Worm (Caenorhabditis elegans) whole organism, young adult: ENCODE results near the gene K09D9.3.

Experiments
- B0035.1 ChIP-seq: sonication (generic microtip); optimal IDR thresholded peaks from 2 replicates; lab custom pipeline; 2016; ENCODE audit warnings: missing genetic modification characterization, mild to moderate bottlenecking, missing compliant biosample characterization, missing genotype, missing genetic modification reagents
- Y53G8AR.9 ChIP-seq: fragments of 200-800 bp; sonication (Bioruptor generic); conservative IDR thresholded peaks from 2 replicates; pipeline ENCODE4 v1.3.6; 2022; ENCODE audit warnings: missing genetic modification reagents, missing genetic modification characterization, missing compliant biosample characterization
- Y67H2A.10 ChIP-seq: fragments of 200-800 bp; sonication (Bioruptor generic); conservative IDR thresholded peaks from 2 replicates; pipeline ENCODE4 v1.3.6; 2022; ENCODE audit warnings: missing genetic modification reagents, missing genetic modification characterization, missing compliant biosample characterization
- dpl-1 ChIP-seq: fragments of 150-350 bp; optimal IDR thresholded peaks from 2 replicates; lab custom pipeline; 2014; ENCODE audit warnings: missing biosample characterization, missing genetic modification reagents, missing genetic modification characterization
- him-1 ChIP-seq: sonication (generic microtip); optimal IDR thresholded peaks from 2 replicates; lab custom pipeline; 2016; ENCODE audit warnings: missing genotype, missing genetic modification reagents, missing genetic modification characterization, missing compliant biosample characterization
- nfyb-1 ChIP-seq: fragments of 200-800 bp; sonication (Bioruptor generic); IDR thresholded peaks from 2 replicates; pipeline ENCODE4 v1.3.6; 2022; ENCODE audit warnings: missing genetic modification reagents, missing genetic modification characterization, missing compliant biosample characterization
- nhr-80 ChIP-seq: sonication (generic microtip); optimal IDR thresholded peaks from 2 replicates; lab custom pipeline; 2016; ENCODE audit warnings: missing genetic modification characterization, missing compliant biosample characterization
- pbrm-1 ChIP-seq: fragments of 200-800 bp; sonication (Bioruptor generic); IDR thresholded peaks from 2 replicates; pipeline ENCODE4 v1.3.6; 2022; ENCODE audit warnings: missing genetic modification reagents, missing genetic modification characterization, missing compliant biosample characterization
- unc-62 ChIP-seq: fragments of 150-350 bp; optimal IDR thresholded peaks from 2 replicates; lab custom pipeline; 2014; ENCODE audit warnings: missing biosample characterization, missing genetic modification reagents, missing genetic modification characterization
- ztf-6 ChIP-seq: fragments of 200-800 bp; sonication (Bioruptor generic); IDR thresholded peaks from 2 replicates; pipeline ENCODE4 v1.3.6; 2022; ENCODE audit warnings: missing genetic modification reagents, missing genetic modification characterization, missing compliant biosample characterization

DNA sequence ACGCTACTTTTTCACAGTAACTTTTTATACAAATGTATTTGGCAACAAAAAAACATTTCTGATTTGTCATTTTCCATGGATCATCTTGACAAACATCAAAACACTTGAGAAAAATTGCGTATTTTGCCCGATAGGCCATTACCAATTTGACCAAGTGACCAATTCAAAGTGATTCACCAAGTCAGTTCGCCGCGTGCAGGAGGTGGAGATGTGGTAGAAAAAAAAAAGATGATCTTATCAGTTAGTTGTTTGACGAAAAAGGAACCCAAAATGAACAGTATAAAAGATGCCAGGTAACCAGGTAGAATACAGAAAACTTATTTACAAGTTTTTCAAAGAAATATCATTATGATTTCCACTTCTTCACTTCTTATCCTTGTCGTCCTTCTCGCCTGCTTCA, 30.2 kb upstream of the K09D9.3 start, which contains the start of gene nlp-27:
- TF ChIP-seq nhr-80 (no peak), him-1 (tag; lab: Kevin White, UChicago) (no peak), unc-62 (GFP tag; lab: Kevin White, UChicago) (no peak), ztf-6 (GFP tag; lab: Robert Waterston, UW) (no peak), Y53G8AR.9 (GFP tag; lab: Robert Waterston, UW) (no peak), Y67H2A.10 (GFP tag; lab: Robert Waterston, UW) (no peak), B0035.1 (tag; lab: Kevin White, UChicago) (no peak), pbrm-1 (no peak), dpl-1 (GFP tag; lab: Kevin White, UChicago) (no peak), nfyb-1 (no peak)
